Worm (Caenorhabditis elegans) whole organism, L2 larva: ENCODE results near the gene ZK632.14.

Source experiments
- F13H6.1 ChIP-seq: sonication (generic microtip); optimal IDR thresholded peaks from 2 replicates; lab custom pipeline; 2016; ENCODE audit warnings: missing genetic modification characterization, missing compliant biosample characterization
- ZK546.5 ChIP-seq: sonication (generic microtip); optimal IDR thresholded peaks from 2 replicates; lab custom pipeline; 2017; ENCODE audit warnings: missing biosample characterization, missing genetic modification characterization
- aly-2 ChIP-seq: fragments of 150-350 bp; optimal IDR thresholded peaks from 2 replicates; lab custom pipeline; 2014; ENCODE audit warnings: missing biosample characterization, missing genetic modification characterization
- ama-1 ChIP-seq: fragments of 150-350 bp; optimal IDR thresholded peaks from 2 replicates; lab custom pipeline; 2018; ENCODE audit warnings: inconsistent platforms
- egl-27 ChIP-seq: sonication (generic microtip); optimal IDR thresholded peaks from 3 replicates; lab custom pipeline; 2017; ENCODE audit warnings: missing biosample characterization, missing genetic modification reagents, missing genetic modification characterization
- elt-1 ChIP-seq: fragments of 150-350 bp; optimal IDR thresholded peaks from 2 replicates; lab custom pipeline; 2014; ENCODE audit warnings: missing biosample characterization, missing genetic modification characterization
- fos-1 ChIP-seq: fragments of 150-350 bp; optimal IDR thresholded peaks from 2 replicates; lab custom pipeline; 2014; ENCODE audit warnings: missing biosample characterization, missing genetic modification characterization
- lsy-2 ChIP-seq, 2 experiments: fragments of 150-350 bp in 1 of 2; sonication (generic microtip) in 1 of 2; optimal IDR thresholded peaks; 2 replicates each; lab custom pipeline; 2014 to 2017; ENCODE audit warnings: missing biosample characterization in 2 of 2, missing genetic modification characterization in 2 of 2
- mdl-1 ChIP-seq, 2 experiments: fragments of 150-350 bp in 1 of 2; sonication (generic microtip) in 1 of 2; optimal IDR thresholded peaks; 2 replicates each; lab custom pipeline; 2017; ENCODE audit warnings: missing biosample characterization in 2 of 2, missing genetic modification characterization in 2 of 2
- nhr-237 ChIP-seq: fragments of 150-350 bp; optimal IDR thresholded peaks from 2 replicates; lab custom pipeline; 2014; ENCODE audit warnings: missing biosample characterization, missing genetic modification characterization
- unc-62 ChIP-seq: fragments of 150-350 bp; optimal IDR thresholded peaks from 2 replicates; lab custom pipeline; 2014; ENCODE audit warnings: missing biosample characterization, missing genetic modification reagents, missing genetic modification characterization

DNA sequence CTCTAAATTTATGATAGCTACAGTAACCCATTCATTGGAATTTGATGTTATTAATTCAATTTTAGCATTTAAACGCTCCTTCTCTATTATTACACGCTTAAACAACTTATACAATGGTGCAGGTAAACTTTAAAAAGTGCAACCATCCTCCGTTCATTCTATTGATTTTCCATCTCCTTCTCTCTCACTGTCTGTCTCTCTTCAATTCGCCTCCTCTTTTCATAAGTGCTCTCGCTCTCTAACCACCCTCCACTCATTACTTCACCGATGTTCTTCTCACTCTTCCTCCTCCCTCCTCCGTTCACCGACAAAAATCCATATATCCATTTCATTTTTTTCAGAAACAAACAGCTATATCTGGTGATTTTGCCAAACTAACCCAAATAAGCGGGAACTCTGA lies 47.1 kb upstream of the ZK632.14 start, which contains the start of gene cbp-1:
- TF ChIP-seq unc-62 (no peak), ama-1 (lab: Kevin White, UChicago) (no peak), fos-1 (tag; lab: Kevin White, UChicago) (peak; percentile 15), mdl-1 (tag; optimal IDR thresholded peaks at IDR 0.05; lab: Kevin White, UChicago) (no peak), F13H6.1 (tag; lab: Kevin White, UChicago) (peak; percentile 22), lsy-2 (tag; optimal IDR thresholded peaks at IDR 0.05; lab: Kevin White, UChicago) (peak; percentile 49 to 78), aly-2 (tag; lab: Kevin White, UChicago) (no peak), egl-27 (no peak), nhr-237 (tag; lab: Kevin White, UChicago) (no peak), elt-1 (tag; lab: Kevin White, UChicago) (no peak), ZK546.5 (no peak)
